Worm (Caenorhabditis elegans) whole organism, L2 larva: Measurements from ENCODE around the gene C27A2.7.

ENCODE experiments used
- R02D3.7 ChIP-seq: fragments of 150-350 bp; optimal IDR thresholded peaks from 2 replicates; lab custom pipeline; 2014; ENCODE audit warnings: missing biosample characterization, missing genetic modification characterization
- ceh-82 ChIP-seq: fragments of 150-350 bp; optimal IDR thresholded peaks from 2 replicates; lab custom pipeline; 2014; ENCODE audit warnings: missing biosample characterization, missing genetic modification characterization
- fos-1 ChIP-seq: fragments of 150-350 bp; optimal IDR thresholded peaks from 2 replicates; lab custom pipeline; 2014; ENCODE audit warnings: missing biosample characterization, missing genetic modification characterization
- gmeb-1 ChIP-seq: fragments of 150-350 bp; optimal IDR thresholded peaks from 2 replicates; lab custom pipeline; 2014; ENCODE audit warnings: missing biosample characterization, missing genetic modification characterization
- lin-13 ChIP-seq: fragments of 150-350 bp; optimal IDR thresholded peaks from 2 replicates; lab custom pipeline; 2014; ENCODE audit warnings: missing biosample characterization, missing genetic modification reagents, missing genetic modification characterization
- nhr-23 ChIP-seq: fragments of 150-350 bp; optimal IDR thresholded peaks from 2 replicates; lab custom pipeline; 2014; ENCODE audit warnings: missing biosample characterization, missing genetic modification reagents, missing genetic modification characterization
- nhr-237 ChIP-seq: fragments of 150-350 bp; optimal IDR thresholded peaks from 2 replicates; lab custom pipeline; 2014; ENCODE audit warnings: missing biosample characterization, missing genetic modification characterization
- nhr-77 ChIP-seq: fragments of 150-350 bp; optimal IDR thresholded peaks from 2 replicates; lab custom pipeline; 2014; ENCODE audit warnings: missing biosample characterization, missing genetic modification characterization
- sem-4 ChIP-seq: fragments of 150-350 bp; optimal IDR thresholded peaks from 2 replicates; lab custom pipeline; 2014; ENCODE audit warnings: missing biosample characterization, missing genetic modification reagents, missing genetic modification characterization
- ztf-1 ChIP-seq: fragments of 200-800 bp; sonication (Bioruptor generic); conservative IDR thresholded peaks from 2 replicates; pipeline ENCODE4 v1.3.6; 2022; ENCODE audit warnings: missing genetic modification characterization, missing compliant biosample characterization

ce11 chrII:5055129-5055666, 16.0 kb downstream of the C27A2.7 start, which contains the start of the genes ify-1 and rpl-22:
- peak; percentile 95 for TF ChIP-seq gmeb-1
- peak; percentile 95 for TF ChIP-seq lin-13 (GFP tag; lab: Kevin White, UChicago)
- no peak for TF ChIP-seq nhr-237 (tag; lab: Kevin White, UChicago)
- peak; percentile 73 for TF ChIP-seq ceh-82
- TF ChIP-seq nhr-77 (tag; lab: Kevin White, UChicago) = peak; percentile 76
- peak; percentile 43 for TF ChIP-seq R02D3.7 (tag; lab: Kevin White, UChicago)
- no peak for TF ChIP-seq ztf-1 (GFP tag; lab: Robert Waterston, UW)
- no peak for TF ChIP-seq nhr-23 (tag; lab: Kevin White, UChicago)
- TF ChIP-seq fos-1 (tag; lab: Kevin White, UChicago) = peak; percentile 83
- TF ChIP-seq sem-4 (tag; lab: Kevin White, UChicago) = peak; percentile 93
